Fruit fly (Drosophila melanogaster) Kc167 (cell line): ENCODE results near the gene Nsf2.

Source experiments
- Myc ChIP-seq: fragments of >200 bp; optimal IDR thresholded peaks from 2 replicates; lab custom pipeline; 2017; ENCODE audit warnings: missing external identifiers
- Sin3A ChIP-seq: fragments of >200 bp; optimal IDR thresholded peaks from 2 replicates; lab custom pipeline; 2018; ENCODE audit warnings: missing external identifiers
- h ChIP-seq: fragments of >200 bp; optimal IDR thresholded peaks from 3 replicates; lab custom pipeline; 2018; ENCODE audit warnings: missing external identifiers
- insv ChIP-seq: fragments of >200 bp; optimal IDR thresholded peaks from 3 replicates; lab custom pipeline; 2018; ENCODE audit warnings: missing external identifiers
- psq ChIP-seq: fragments of >200 bp; optimal IDR thresholded peaks from 2 replicates; lab custom pipeline; 2017; ENCODE audit warnings: missing external identifiers
- ttk ChIP-seq: sonication (Bioruptor generic); optimal IDR thresholded peaks from 2 replicates; lab custom pipeline; 2017; ENCODE audit warnings: missing external identifiers

Nsf2 gene

DNA sequence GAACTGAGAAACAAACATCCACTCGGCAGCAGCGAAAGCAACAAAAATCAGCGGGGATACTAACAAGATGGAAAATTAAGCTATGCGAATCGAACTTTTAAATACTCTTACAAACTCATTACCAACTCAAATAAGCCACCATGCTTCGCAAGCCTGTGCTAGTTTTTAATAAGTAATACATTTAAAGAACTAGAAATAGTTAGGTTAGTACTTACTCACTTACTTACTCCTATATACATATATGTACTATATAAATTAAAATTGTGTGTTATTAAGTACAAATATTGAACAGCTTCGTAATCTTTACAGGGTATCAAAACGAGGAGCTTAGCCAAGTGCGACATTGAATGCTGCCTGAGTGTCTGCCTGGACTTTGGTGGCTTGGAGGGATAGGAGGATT, 13.2 kb upstream of the Nsf2 start:
- TF ChIP-seq psq (lab: Kevin White, UChicago): no peak
- no peak for TF ChIP-seq Sin3A (lab: Kevin White, UChicago)
- no peak for TF ChIP-seq Myc (lab: Kevin White, UChicago)
- TF ChIP-seq ttk: no peak
- no peak for TF ChIP-seq h (lab: Kevin White, UChicago)
- no peak for TF ChIP-seq insv (lab: Kevin White, UChicago)

DNA sequence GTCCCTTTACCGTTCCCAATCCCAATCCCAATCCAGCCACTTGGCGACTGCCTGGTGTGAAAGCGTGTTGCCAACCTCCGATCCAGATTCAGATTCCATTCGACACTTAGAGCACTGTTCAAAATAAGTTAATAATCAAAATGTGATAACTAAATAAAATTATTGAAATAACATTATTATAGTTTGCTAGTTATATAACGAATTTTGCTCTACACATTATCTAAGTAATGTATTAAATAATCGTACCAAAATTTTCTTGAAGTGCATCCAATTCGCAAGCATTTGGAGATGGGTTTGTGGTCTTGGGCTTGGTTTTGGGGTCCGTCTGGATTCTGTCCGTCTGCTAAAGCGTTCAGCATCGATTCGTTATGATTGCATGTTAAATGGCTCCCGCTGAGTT, 11.5 kb upstream of the Nsf2 start:
- no peak for TF ChIP-seq ttk
- TF ChIP-seq Myc (lab: Kevin White, UChicago): no peak
- no peak for TF ChIP-seq insv (lab: Kevin White, UChicago)
- TF ChIP-seq Sin3A (lab: Kevin White, UChicago): no peak
- TF ChIP-seq h (lab: Kevin White, UChicago): no peak
- TF ChIP-seq psq (lab: Kevin White, UChicago): no peak

DNA sequence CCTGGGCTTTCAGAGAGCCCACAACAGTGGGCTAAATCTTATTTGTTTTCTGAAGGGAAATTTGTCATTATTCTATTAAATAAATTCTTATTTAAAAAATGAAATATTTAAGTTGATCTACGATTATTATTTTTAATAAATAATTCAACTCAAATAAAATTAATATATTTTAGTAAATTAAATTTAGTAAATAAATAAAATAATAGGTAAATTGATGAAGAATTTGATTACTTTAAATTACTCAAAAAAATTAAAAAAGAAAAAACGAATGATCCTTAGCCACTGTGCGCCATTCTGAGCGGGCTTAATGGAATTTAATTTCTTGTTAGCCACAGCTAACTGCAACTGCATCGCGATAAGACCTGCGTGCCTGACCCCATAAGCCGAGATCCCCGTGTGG, 10.5 kb upstream of the Nsf2 start:
- TF ChIP-seq insv (lab: Kevin White, UChicago) (no peak), psq (lab: Kevin White, UChicago) (no peak), Sin3A (lab: Kevin White, UChicago) (no peak), h (lab: Kevin White, UChicago) (no peak), ttk (no peak), Myc (lab: Kevin White, UChicago) (no peak)

DNA sequence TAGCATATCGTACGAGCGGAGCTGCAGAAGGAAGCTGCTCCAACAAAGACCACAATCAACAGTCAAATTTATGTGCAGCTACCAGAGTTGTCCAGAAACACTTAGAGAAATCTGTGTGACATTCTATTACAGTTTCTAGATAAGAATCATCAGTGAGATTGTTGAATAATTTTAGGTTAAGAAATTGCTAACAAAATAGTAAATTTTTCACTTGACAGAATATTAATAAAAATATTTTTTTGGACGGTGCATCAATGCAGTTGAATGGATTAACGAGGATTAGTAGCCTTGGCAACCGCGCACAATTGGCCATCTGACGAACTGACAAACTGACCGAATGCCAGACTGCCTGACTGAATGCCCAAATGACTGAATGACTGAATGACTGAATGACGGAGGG, 9.5 kb upstream of the Nsf2 start:
- no peak for TF ChIP-seq h (lab: Kevin White, UChicago)
- TF ChIP-seq insv (lab: Kevin White, UChicago): no peak
- TF ChIP-seq ttk: no peak
- no peak for TF ChIP-seq Myc (lab: Kevin White, UChicago)
- no peak for TF ChIP-seq psq (lab: Kevin White, UChicago)
- no peak for TF ChIP-seq Sin3A (lab: Kevin White, UChicago)

DNA sequence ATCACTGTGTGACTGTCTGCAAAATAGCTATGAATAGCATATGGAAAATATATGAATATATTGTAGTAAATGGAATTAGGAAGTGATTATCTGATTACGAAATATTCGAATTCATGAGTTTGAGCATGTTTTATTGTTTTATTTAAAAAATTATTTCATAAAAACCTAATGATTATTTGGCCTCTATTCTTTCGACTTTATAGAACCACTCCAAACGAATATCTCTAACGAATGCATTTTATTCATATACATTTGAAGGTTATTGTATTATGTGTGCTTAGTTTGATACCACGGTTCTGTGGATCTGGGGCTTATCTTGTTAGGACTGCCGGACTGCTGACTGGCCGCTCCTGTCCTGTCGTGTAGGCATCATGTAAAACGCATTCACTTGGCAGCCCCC, 8.1 kb upstream of the Nsf2 start:
- TF ChIP-seq insv (lab: Kevin White, UChicago) (no peak), h (lab: Kevin White, UChicago) (no peak), Myc (lab: Kevin White, UChicago) (no peak), psq (lab: Kevin White, UChicago) (no peak), Sin3A (lab: Kevin White, UChicago) (no peak), ttk (no peak)

DNA sequence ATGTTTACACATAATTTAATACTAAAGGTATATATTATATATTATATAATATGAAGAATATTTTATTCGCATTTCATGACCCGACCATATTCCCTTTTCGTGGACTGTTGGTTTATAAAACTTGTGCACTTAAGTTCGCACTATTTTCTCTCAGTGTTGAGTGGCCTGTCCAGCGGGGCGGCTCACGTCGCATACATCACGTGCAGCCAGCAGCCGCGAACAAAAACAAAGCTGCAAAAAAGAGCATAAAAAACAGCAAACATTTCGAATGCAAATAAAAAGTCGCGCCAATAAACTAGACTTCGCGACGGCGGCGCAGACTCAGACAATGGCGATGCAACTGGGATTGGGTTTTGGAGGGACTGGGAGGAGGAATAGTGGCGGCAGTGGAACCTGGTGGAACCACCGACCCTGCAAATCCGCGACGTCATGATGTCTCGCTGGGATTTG, 7.5 kb upstream of the Nsf2 start:
- TF ChIP-seq Myc (lab: Kevin White, UChicago) (no peak), h (lab: Kevin White, UChicago) (no peak), psq (lab: Kevin White, UChicago) (no peak), insv (lab: Kevin White, UChicago) (no peak), ttk (no peak), Sin3A (lab: Kevin White, UChicago) (no peak)

DNA sequence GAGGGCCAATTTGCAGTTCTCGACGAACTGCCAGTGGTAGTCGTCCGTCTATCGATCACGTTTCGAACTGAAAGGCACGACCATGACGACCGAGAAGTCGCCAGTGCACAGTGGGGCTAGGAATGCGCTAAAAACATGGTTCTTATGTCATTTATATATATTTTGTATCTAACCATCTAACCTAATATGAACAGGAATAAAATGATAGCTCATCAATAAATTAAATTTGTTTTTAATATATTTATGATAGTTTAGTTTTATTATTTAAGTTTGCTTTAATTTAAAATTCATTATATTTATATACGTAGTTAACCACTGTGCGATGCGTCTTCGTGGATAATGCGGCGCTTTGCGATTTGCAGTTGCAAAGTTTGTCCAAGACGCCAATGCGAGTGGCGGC, 5.8 kb upstream of the Nsf2 start:
- TF ChIP-seq ttk: no peak
- TF ChIP-seq insv (lab: Kevin White, UChicago): no peak
- TF ChIP-seq psq (lab: Kevin White, UChicago): no peak
- TF ChIP-seq h (lab: Kevin White, UChicago): no peak
- TF ChIP-seq Myc (lab: Kevin White, UChicago): no peak
- no peak for TF ChIP-seq Sin3A (lab: Kevin White, UChicago)

DNA sequence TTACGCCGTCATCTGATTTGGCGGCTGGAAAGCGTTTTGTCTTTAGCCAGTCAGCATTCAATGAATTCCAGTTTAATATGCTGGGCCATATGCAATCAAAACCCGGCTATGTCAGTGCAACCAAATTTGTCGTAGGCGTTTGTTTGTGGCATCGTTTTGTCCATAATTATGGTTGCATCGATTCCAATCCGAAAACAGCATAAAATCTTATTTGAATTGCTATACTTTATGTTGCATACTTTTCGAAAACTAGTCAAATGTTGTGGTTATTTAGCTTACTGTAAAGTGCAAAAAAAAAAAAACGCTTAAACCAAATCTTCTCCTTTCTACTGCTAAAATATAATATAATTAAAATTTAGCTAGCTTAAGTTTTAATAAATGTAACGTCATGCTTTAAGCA, 4.7 kb upstream of the Nsf2 start:
- TF ChIP-seq psq (lab: Kevin White, UChicago) (no peak), h (lab: Kevin White, UChicago) (no peak), ttk (no peak), insv (lab: Kevin White, UChicago) (no peak), Sin3A (lab: Kevin White, UChicago) (no peak), Myc (lab: Kevin White, UChicago) (no peak)

DNA sequence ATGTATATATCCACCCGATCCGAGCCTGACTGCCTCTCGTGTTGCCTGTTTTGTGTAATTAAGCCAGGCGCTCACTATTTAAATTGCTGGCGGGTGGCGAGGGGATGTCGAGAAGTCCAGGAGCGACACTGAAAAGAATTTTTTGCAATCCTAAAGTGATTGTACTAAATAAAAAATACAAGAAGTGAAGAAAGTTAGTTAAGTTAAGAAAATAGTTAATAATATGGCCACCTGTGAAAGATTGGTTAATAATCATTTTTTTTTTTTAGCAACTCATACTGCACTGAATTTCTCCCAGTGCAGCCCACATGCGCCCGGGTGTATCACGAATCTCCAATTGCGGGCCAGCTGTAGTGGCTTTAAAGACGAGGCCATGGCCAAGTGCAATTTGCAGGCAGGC, 3.2 kb upstream of the Nsf2 start:
- TF ChIP-seq Myc (lab: Kevin White, UChicago) (no peak), psq (lab: Kevin White, UChicago) (no peak), h (lab: Kevin White, UChicago) (no peak), Sin3A (lab: Kevin White, UChicago) (no peak), insv (lab: Kevin White, UChicago) (no peak), ttk (no peak)

DNA sequence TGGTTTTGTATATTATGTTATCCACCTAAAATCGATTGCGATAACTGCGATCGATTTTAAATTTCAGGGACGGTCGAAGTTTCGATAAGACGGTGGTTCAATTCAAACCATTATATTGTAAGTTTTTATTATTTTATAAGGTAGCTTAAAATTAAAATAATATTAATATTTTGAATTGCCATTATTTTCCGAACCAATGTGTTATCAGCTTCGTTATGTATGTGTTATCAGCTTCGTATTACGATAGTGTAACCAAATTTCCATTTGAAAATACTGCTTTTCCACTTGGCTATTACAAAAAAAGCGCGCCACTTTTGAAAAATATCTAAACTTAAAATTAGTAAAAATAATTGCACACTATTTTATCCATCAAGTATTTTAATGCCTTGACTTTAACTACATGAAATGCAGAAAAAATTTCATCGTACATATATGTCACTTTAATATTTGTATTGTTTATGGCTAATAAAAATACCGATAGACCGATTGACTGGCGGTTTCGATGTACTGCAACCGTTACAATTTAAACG, 2.2 kb upstream of the Nsf2 start, which contains the start of gene CG31495:
CG31495 (minus strand) TSS at position 52 of the 530 bp plus-strand sequence.
- TF ChIP-seq Myc (lab: Kevin White, UChicago) (no peak), psq (lab: Kevin White, UChicago) (no peak), ttk (no peak), h (lab: Kevin White, UChicago) (no peak), insv (lab: Kevin White, UChicago) (no peak), Sin3A (lab: Kevin White, UChicago) (no peak)

DNA sequence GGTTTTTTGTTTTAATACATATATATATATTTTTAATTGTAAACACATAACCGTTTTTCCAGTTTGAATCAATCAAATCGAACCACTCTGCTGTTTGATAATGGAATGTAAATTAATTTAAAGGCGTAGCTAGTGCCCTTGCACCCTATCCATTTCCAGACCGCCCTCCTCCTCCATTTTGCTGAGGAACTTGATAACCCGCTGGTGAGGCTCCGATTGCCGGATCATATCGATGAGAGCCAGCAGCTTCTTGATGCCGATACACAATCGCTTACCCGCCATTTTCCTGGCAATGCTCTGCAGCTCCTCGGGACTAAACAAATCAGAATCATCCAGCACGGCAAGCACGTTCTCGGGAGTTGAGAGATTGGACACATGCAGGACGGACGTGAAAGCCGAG, 3.2 kb downstream of the Nsf2 start:
- TF ChIP-seq insv (lab: Kevin White, UChicago): no peak
- no peak for TF ChIP-seq Sin3A (lab: Kevin White, UChicago)
- TF ChIP-seq h (lab: Kevin White, UChicago): no peak
- no peak for TF ChIP-seq Myc (lab: Kevin White, UChicago)
- TF ChIP-seq ttk: no peak
- TF ChIP-seq psq (lab: Kevin White, UChicago): no peak

DNA sequence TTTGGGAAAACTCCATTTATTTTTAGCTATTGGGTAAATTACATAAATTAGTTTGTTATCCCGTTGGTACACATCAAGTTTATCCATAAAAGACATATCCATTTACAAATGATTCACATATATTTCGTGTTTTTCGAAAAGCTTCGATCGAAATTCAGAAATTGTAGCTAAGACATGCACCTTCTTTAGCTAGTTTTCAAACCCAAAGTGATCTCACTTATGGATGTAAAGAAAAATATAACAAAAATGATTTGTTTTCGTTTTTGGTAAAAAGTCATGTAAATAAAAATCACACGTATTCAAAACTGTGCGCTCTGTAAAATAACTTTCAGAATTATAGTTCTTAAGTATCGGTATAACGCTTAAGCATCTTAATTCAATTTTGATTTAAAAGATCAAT, 4.3 kb downstream of the Nsf2 start:
- TF ChIP-seq Sin3A (lab: Kevin White, UChicago) (no peak), h (lab: Kevin White, UChicago) (no peak), Myc (lab: Kevin White, UChicago) (no peak), psq (lab: Kevin White, UChicago) (no peak)
